Worm (Caenorhabditis elegans): ENCODE measurements around the gene M88.3.

M88.3 gene

DNA sequence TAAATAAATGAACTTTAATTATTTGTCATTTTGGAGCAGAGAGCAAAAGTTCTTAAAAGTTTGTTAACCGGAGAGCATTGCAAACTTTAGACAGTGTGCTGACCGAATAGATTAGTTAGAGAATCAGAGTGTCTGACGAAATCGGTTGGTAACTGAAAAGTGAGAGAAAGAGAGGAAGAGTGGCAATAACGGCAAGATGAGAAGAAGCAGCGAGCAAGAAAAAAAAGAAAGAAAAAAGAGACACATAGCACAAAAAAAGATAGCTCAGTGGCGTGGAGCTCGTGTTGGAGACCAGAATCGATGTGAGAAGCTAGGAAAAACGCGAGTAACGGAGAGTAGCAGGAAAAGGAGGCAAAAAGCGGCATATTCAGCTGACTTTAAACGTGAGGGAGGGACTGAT lies 40.5 kb downstream of the M88.3 start:
- TF ChIP-seq lin-14 (GFP tag; optimal IDR thresholded peaks at IDR 0.05) (peak; percentile 86), C16A3.4 (tag; optimal IDR thresholded peaks at IDR 0.05) (peak; percentile 31), C04F5.9 (tag; optimal IDR thresholded peaks at IDR 0.05) (no peak), xbp-1 (tag; optimal IDR thresholded peaks at IDR 0.05) (peak; percentile 45), tbx-2 (tag; optimal IDR thresholded peaks at IDR 0.05) (peak; percentile 50), aly-2 (tag; optimal IDR thresholded peaks at IDR 0.05) (peak; percentile 32), nhr-20 (tag; optimal IDR thresholded peaks at IDR 0.05) (peak; percentile 25), skn-1 (tag; optimal IDR thresholded peaks at IDR 0.05) (peak; percentile 74), mef-2 (tag; optimal IDR thresholded peaks at IDR 0.05) (no peak), snu-23 (GFP tag; optimal IDR thresholded peaks at IDR 0.05) (peak; percentile 50), fkh-10 (GFP tag; optimal IDR thresholded peaks at IDR 0.05) (peak; percentile 54), nhr-28 (tag; optimal IDR thresholded peaks at IDR 0.05) (no peak), fos-1 (tag; optimal IDR thresholded peaks at IDR 0.05) (peak; percentile 44), lin-35 (GFP tag; optimal IDR thresholded peaks at IDR 0.05) (peak in 1 of 2 experiments; percentile 51), swsn-7 (tag; optimal IDR thresholded peaks at IDR 0.05) (peak; percentile 58), egl-27 (tag; optimal IDR thresholded peaks at IDR 0.05) (peak in 1 of 2 experiments; percentile 13), aha-1 (tag; optimal IDR thresholded peaks at IDR 0.05) (no peak), fkh-8 (tag; optimal IDR thresholded peaks at IDR 0.05) (peak; percentile 88), jun-1 (tag; optimal IDR thresholded peaks at IDR 0.05) (no peak), sptf-1 (tag; optimal IDR thresholded peaks at IDR 0.05) (no peak), pax-3 (tag; optimal IDR thresholded peaks at IDR 0.05) (no peak), unc-86 (tag; optimal IDR thresholded peaks at IDR 0.05) (peak; percentile 8), dsc-1 (tag; optimal IDR thresholded peaks at IDR 0.05) (peak; percentile 63), nhr-237 (tag; optimal IDR thresholded peaks at IDR 0.05) (peak; percentile 29), mdl-1 (tag; optimal IDR thresholded peaks at IDR 0.05) (peak in 1 of 2 experiments; percentile 34), lin-13 (GFP tag; optimal IDR thresholded peaks at IDR 0.05) (no peak), nhr-77 (tag; optimal IDR thresholded peaks at IDR 0.05) (peak; percentile 56), unc-62 (GFP tag; optimal IDR thresholded peaks at IDR 0.05) (no peak), mep-1 (tag; optimal IDR thresholded peaks at IDR 0.05) (peak; percentile 49), irx-1 (tag; optimal IDR thresholded peaks at IDR 0.05) (peak; percentile 45), nhr-47 (tag; optimal IDR thresholded peaks at IDR 0.05) (peak; percentile 60), efl-1 (optimal IDR thresholded peaks at IDR 0.05) (peak; percentile 42 to 49), efl-1 (GFP tag; optimal IDR thresholded peaks at IDR 0.05 in 1 of 2) (peak in 1 of 2 experiments; percentile 24), ceh-82 (tag; optimal IDR thresholded peaks at IDR 0.05) (peak; percentile 5 to 70 (median 33)), lsy-2 (tag; optimal IDR thresholded peaks at IDR 0.05) (peak in 1 of 2 experiments; percentile 83), dpl-1 (GFP tag; optimal IDR thresholded peaks at IDR 0.05) (peak; percentile 14 to 28 (median 24)), nhr-71 (tag; optimal IDR thresholded peaks at IDR 0.05) (peak; percentile 71), rnt-1 (tag; optimal IDR thresholded peaks at IDR 0.05) (peak; percentile 41), isw-1 (GFP tag; IDR thresholded peaks at IDR 0.05) (peak; percentile 21; the same call in 1 of the 2 replicates)

DNA sequence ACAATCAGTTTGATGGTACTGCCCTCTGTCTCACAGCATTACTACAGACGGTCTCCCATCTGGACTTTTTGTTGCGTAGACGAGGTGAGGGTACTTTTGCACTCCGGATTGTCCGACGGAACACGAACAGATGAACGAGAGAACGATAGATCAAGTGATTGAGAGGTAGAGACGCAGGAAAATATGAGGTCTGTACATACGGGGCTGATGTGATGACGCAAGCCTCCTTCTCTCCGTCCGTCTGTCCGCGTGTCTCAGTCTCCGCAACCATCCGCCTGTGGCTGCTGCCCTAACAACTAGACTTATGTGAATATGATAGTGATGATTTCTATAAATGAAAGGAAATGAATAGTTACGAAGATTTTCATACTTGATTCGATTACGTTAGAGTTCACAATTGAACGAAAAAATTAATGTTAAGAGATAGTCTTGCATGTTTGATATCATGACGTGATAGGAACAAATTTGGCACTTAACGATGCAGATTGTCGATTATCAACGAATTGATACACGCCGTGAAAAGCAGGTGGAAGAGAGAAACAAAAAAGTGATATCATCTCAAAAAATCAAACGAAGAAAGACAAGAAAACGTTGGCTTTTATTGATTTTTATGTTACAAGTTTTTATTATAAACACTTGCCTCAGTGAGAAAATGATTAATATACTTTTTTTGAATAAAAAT lies 42.2 kb downstream of the M88.3 start:
- TF ChIP-seq mef-2 (tag; optimal IDR thresholded peaks at IDR 0.05) (no peak), elt-2 (tag; optimal IDR thresholded peaks at IDR 0.05) (peak; percentile 31), efl-1 (optimal IDR thresholded peaks at IDR 0.05) (no peak), efl-1 (GFP tag; optimal IDR thresholded peaks at IDR 0.05 in 1 of 2) (peak in 1 of 2 experiments; percentile 58), nhr-11 (tag; optimal IDR thresholded peaks at IDR 0.05) (no peak), nhr-28 (tag; optimal IDR thresholded peaks at IDR 0.05) (no peak), rnt-1 (tag; optimal IDR thresholded peaks at IDR 0.05) (no peak), nhr-85 (tag) (no peak), snu-23 (GFP tag; optimal IDR thresholded peaks at IDR 0.05) (no peak), nhr-20 (tag; optimal IDR thresholded peaks at IDR 0.05) (peak; percentile 15), C34B4.2 (tag; optimal IDR thresholded peaks at IDR 0.05) (no peak), nhr-71 (tag; optimal IDR thresholded peaks at IDR 0.05) (peak; percentile 11), fkh-10 (GFP tag; optimal IDR thresholded peaks at IDR 0.05) (no peak), efl-3 (GFP tag; optimal IDR thresholded peaks at IDR 0.05) (no peak), aly-2 (tag; optimal IDR thresholded peaks at IDR 0.05) (no peak), lin-14 (GFP tag; optimal IDR thresholded peaks at IDR 0.05) (no peak), nhr-237 (tag; optimal IDR thresholded peaks at IDR 0.05) (no peak), ceh-63 (GFP tag; optimal IDR thresholded peaks at IDR 0.05) (no peak), pqm-1 (tag; optimal IDR thresholded peaks at IDR 0.05) (peak; percentile 77), ama-1 (optimal IDR thresholded peaks at IDR 0.05) (no peak), jun-1 (tag; optimal IDR thresholded peaks at IDR 0.05) (no peak), elt-3 (tag; optimal IDR thresholded peaks at IDR 0.05) (peak in 4 of 6 experiments; percentile 10 to 22 (median 17)), F16B12.6 (tag; optimal IDR thresholded peaks at IDR 0.05) (no peak)
